Fruit fly (Drosophila melanogaster): ENCODE data around the gene CG33270.
A peak's percentile ranks its signal among the peaks of the same experiment; 100 is the strongest.

The CG33270 gene

DNA sequence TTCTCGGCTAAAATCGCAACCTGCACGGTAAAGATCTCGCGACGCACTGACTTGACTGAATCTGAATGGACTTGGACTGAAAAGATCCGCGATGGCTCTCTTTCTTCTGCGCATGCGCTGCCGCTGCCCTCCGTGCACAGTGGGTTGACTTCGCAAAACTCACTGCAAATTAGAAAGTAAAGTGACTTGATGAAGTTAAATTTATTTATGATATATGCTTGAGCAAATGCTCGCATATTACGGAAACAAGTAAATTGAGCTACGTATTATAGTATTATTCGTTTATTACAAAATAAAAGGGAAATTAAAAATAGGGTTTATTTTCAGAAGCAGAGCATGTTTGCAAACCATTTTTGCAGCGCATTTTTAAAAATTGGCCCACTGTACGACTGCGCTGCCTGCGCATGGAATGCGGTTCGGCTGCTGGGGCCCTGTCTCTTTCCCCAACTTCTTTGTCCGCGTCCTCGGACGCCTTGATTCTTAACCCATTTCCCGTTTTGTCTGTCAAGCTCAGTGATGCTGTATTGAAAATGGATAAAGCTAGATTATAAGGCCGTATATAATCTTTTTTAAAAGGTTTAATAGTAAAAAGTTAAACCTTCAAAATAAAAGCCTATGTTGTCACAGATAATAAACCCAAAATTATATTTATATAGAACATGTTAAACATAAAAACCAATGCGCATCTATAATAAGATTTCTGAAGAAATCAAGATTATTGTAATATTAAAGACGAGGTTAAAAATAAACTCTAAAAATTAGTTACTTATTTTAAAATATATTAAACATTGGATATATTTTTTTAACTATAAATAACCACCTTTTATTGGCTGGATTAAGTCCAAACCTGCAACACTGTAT, 9.5 kb upstream of the CG33270 start, which contains the start of gene rt (continued):
- peak; percentile 44; the same call in 1 of the 3 replicates for TF ChIP-seq ken (GFP tag; IDR thresholded peaks at IDR 0.05)
- no peak for TF ChIP-seq amos (GFP tag; IDR thresholded peaks at IDR 0.05; ENCODE audit: partially characterized antibody)
- TF ChIP-seq CG16863 (GFP tag; optimal IDR thresholded peaks at IDR 0.05) = peak; percentile 38
- TF ChIP-seq CG5953 (GFP tag; IDR thresholded peaks at IDR 0.05) = peak; percentile 37; the same call in 1 of the 2 replicates
- peak; percentile 1 for TF ChIP-seq cwo (GFP tag; optimal IDR thresholded peaks at IDR 0.05)
- no peak for TF ChIP-seq CG12769 (tag; optimal IDR thresholded peaks at IDR 0.05)
- TF ChIP-seq CG7839 (tag; optimal IDR thresholded peaks at IDR 0.05) = peak; percentile 65
- TF ChIP-seq yki (optimal IDR thresholded peaks at IDR 0.05) = no peak
- TF ChIP-seq sd (tag; optimal IDR thresholded peaks at IDR 0.05) = peak; percentile 90
- peak; percentile 32; the same call in 1 of the 2 replicates for TF ChIP-seq CG32532 (GFP tag; IDR thresholded peaks at IDR 0.05)
- no peak for TF ChIP-seq CG31388 (GFP tag; optimal IDR thresholded peaks at IDR 0.05)
- TF ChIP-seq CG11247 (GFP tag; IDR thresholded peaks at IDR 0.05) = no peak
- no peak for TF ChIP-seq Dref (GFP tag; IDR thresholded peaks at IDR 0.05)
- TF ChIP-seq BtbVII (GFP tag; optimal IDR thresholded peaks at IDR 0.05) = no peak
- peak; percentile 66; the same call in 2 of the 3 replicates for TF ChIP-seq dysf (GFP tag; IDR thresholded peaks at IDR 0.05)
- TF ChIP-seq hb (GFP tag; IDR thresholded peaks at IDR 0.05; ENCODE audit: partially characterized antibody) = no peak
- no peak for TF ChIP-seq dimm (GFP tag; IDR thresholded peaks at IDR 0.05)
- no peak for TF ChIP-seq NC2α (GFP tag; optimal IDR thresholded peaks at IDR 0.05)
- peak; percentile 9 for TF ChIP-seq CG12155 (GFP tag; optimal IDR thresholded peaks at IDR 0.05)
- peak; percentile 16 for TF ChIP-seq Atf-2 (GFP tag; optimal IDR thresholded peaks at IDR 0.05)
- TF ChIP-seq CG17912 (GFP tag; optimal IDR thresholded peaks at IDR 0.05) = no peak
- TF ChIP-seq Nf-YB (GFP tag; optimal IDR thresholded peaks at IDR 0.05) = peak; percentile 29
- no peak for TF ChIP-seq crol (GFP tag; IDR thresholded peaks at IDR 0.05)
- no peak for TF ChIP-seq CG15514 (GFP tag; optimal IDR thresholded peaks at IDR 0.05)
- no peak for TF ChIP-seq usp (GFP tag; optimal IDR thresholded peaks at IDR 0.05)
- TF ChIP-seq fd102C (GFP tag; optimal IDR thresholded peaks at IDR 0.05) = no peak
- no peak for TF ChIP-seq HLH54F (GFP tag; optimal IDR thresholded peaks at IDR 0.05)
- TF ChIP-seq zfh1 (GFP tag; IDR thresholded peaks at IDR 0.05) = peak; percentile 67
- TF ChIP-seq CG12659 (GFP tag; optimal IDR thresholded peaks at IDR 0.05) = peak; percentile 32
- peak; percentile 37; the same call in 1 of the 2 replicates for TF ChIP-seq aop (GFP tag; IDR thresholded peaks at IDR 0.05)
- peak; percentile 51 for TF ChIP-seq twi (tag; optimal IDR thresholded peaks at IDR 0.05)
- TF ChIP-seq CG30403 (GFP tag; optimal IDR thresholded peaks at IDR 0.05) = peak; percentile 58
- TF ChIP-seq pnt (GFP tag; optimal IDR thresholded peaks at IDR 0.05) = no peak
- no peak for TF ChIP-seq Fer2 (tag; optimal IDR thresholded peaks at IDR 0.05)
- TF ChIP-seq ase (GFP tag; IDR thresholded peaks at IDR 0.05) = 0 out of 3 replicates have a peak, but pooled peaks have one; percentile 47
- TF ChIP-seq D (optimal IDR thresholded peaks at IDR 0.05) = no peak
- peak; percentile 57 for TF ChIP-seq D (GFP tag; optimal IDR thresholded peaks at IDR 0.05)
- TF ChIP-seq ash1 (GFP tag; optimal IDR thresholded peaks at IDR 0.05) = no peak
- TF ChIP-seq CG9215 (GFP tag; IDR thresholded peaks at IDR 0.05) = no peak
- TF ChIP-seq nmo (GFP tag; optimal IDR thresholded peaks at IDR 0.05) = peak; percentile 69
- peak; percentile 38 for TF ChIP-seq CG2875 (GFP tag; optimal IDR thresholded peaks at IDR 0.05)
- TF ChIP-seq CG18262 (tag; optimal IDR thresholded peaks at IDR 0.05) = peak; percentile 80
- no peak for TF ChIP-seq ssp (GFP tag; IDR thresholded peaks at IDR 0.05)

All from whole organism, embryonic.